Worm (Caenorhabditis elegans) whole organism, L2 larva: ENCODE data around the gene cgef-1.

Experiments
- C34F6.9 ChIP-seq: fragments of 150-350 bp; optimal IDR thresholded peaks from 2 replicates; lab custom pipeline; 2014; ENCODE audit warnings: missing biosample characterization, missing genetic modification characterization
- F13H6.1 ChIP-seq: sonication (generic microtip); optimal IDR thresholded peaks from 2 replicates; lab custom pipeline; 2016; ENCODE audit warnings: missing genetic modification characterization, missing compliant biosample characterization
- R02D3.7 ChIP-seq: fragments of 150-350 bp; optimal IDR thresholded peaks from 2 replicates; lab custom pipeline; 2014; ENCODE audit warnings: missing biosample characterization, missing genetic modification characterization
- Y55F3AM.14 ChIP-seq: fragments of 200-800 bp; sonication (Bioruptor generic); optimal IDR thresholded peaks from 2 replicates; lab custom pipeline; 2018; ENCODE audit warnings: mild to moderate bottlenecking, missing genetic modification characterization, missing compliant biosample characterization
- ZK546.5 ChIP-seq: sonication (generic microtip); optimal IDR thresholded peaks from 2 replicates; lab custom pipeline; 2017; ENCODE audit warnings: missing biosample characterization, missing genetic modification characterization
- alr-1 ChIP-seq: fragments of 150-350 bp; optimal IDR thresholded peaks from 2 replicates; lab custom pipeline; 2014; ENCODE audit warnings: missing biosample characterization, missing genetic modification characterization
- aly-2 ChIP-seq: fragments of 150-350 bp; optimal IDR thresholded peaks from 2 replicates; lab custom pipeline; 2014; ENCODE audit warnings: missing biosample characterization, missing genetic modification characterization
- ama-1 ChIP-seq: fragments of 150-350 bp; optimal IDR thresholded peaks from 2 replicates; lab custom pipeline; 2018; ENCODE audit warnings: inconsistent platforms
- blmp-1 ChIP-seq: sonication (generic microtip); optimal IDR thresholded peaks from 2 replicates; lab custom pipeline; 2017; ENCODE audit warnings: missing genetic modification characterization, mild to moderate bottlenecking, missing compliant biosample characterization, antibody characterized with exemption, moderate library complexity; ENCODE audit not compliant: insufficient read depth
- ceh-16 ChIP-seq: fragments of 150-350 bp; optimal IDR thresholded peaks from 2 replicates; lab custom pipeline; 2014; ENCODE audit warnings: missing biosample characterization, missing genetic modification characterization
- crh-2 ChIP-seq: sonication (generic microtip); optimal IDR thresholded peaks from 2 replicates; lab custom pipeline; 2017; ENCODE audit warnings: missing biosample characterization, missing genetic modification characterization
- dmd-4 ChIP-seq: sonication (generic microtip); optimal IDR thresholded peaks from 2 replicates; lab custom pipeline; 2017; ENCODE audit warnings: missing biosample characterization, missing genetic modification characterization
- egl-27 ChIP-seq: sonication (generic microtip); optimal IDR thresholded peaks from 3 replicates; lab custom pipeline; 2017; ENCODE audit warnings: missing biosample characterization, missing genetic modification reagents, missing genetic modification characterization
- elt-1 ChIP-seq: fragments of 150-350 bp; optimal IDR thresholded peaks from 2 replicates; lab custom pipeline; 2014; ENCODE audit warnings: missing biosample characterization, missing genetic modification characterization
- fos-1 ChIP-seq: fragments of 150-350 bp; optimal IDR thresholded peaks from 2 replicates; lab custom pipeline; 2014; ENCODE audit warnings: missing biosample characterization, missing genetic modification characterization
- gmeb-1 ChIP-seq: fragments of 150-350 bp; optimal IDR thresholded peaks from 2 replicates; lab custom pipeline; 2014; ENCODE audit warnings: missing biosample characterization, missing genetic modification characterization
- lin-11 ChIP-seq: fragments of 150-350 bp; sonication (generic microtip); optimal IDR thresholded peaks from 2 replicates; lab custom pipeline; 2014; ENCODE audit warnings: missing biosample characterization, missing genetic modification characterization, inconsistent platforms, mixed read lengths
- lin-13 ChIP-seq: fragments of 150-350 bp; optimal IDR thresholded peaks from 2 replicates; lab custom pipeline; 2014; ENCODE audit warnings: missing biosample characterization, missing genetic modification reagents, missing genetic modification characterization
- lsy-2 ChIP-seq, 2 experiments: fragments of 150-350 bp in 1 of 2; sonication (generic microtip) in 1 of 2; optimal IDR thresholded peaks; 2 replicates each; lab custom pipeline; 2014 to 2017; ENCODE audit warnings: missing biosample characterization in 2 of 2, missing genetic modification characterization in 2 of 2
- mab-5 ChIP-seq: fragments of 150-350 bp; optimal IDR thresholded peaks from 2 replicates; lab custom pipeline; 2014; ENCODE audit warnings: missing biosample characterization, missing genetic modification characterization
- mbf-1 ChIP-seq: sonication (generic microtip); optimal IDR thresholded peaks from 2 replicates; lab custom pipeline; 2017; ENCODE audit warnings: missing biosample characterization, missing genetic modification characterization
- mdl-1 ChIP-seq, 2 experiments: fragments of 150-350 bp in 1 of 2; sonication (generic microtip) in 1 of 2; optimal IDR thresholded peaks; 2 replicates each; lab custom pipeline; 2017; ENCODE audit warnings: missing biosample characterization in 2 of 2, missing genetic modification characterization in 2 of 2
- nhr-12 ChIP-seq: fragments of 150-350 bp; optimal IDR thresholded peaks from 2 replicates; lab custom pipeline; 2014; ENCODE audit warnings: missing biosample characterization, missing genetic modification characterization
- nhr-21 ChIP-seq: fragments of 150-350 bp; optimal IDR thresholded peaks from 2 replicates; lab custom pipeline; 2014; ENCODE audit warnings: missing biosample characterization, missing genetic modification characterization
- nhr-23 ChIP-seq: fragments of 150-350 bp; optimal IDR thresholded peaks from 2 replicates; lab custom pipeline; 2014; ENCODE audit warnings: missing biosample characterization, missing genetic modification reagents, missing genetic modification characterization
- nhr-6 ChIP-seq: fragments of 150-350 bp; optimal IDR thresholded peaks from 2 replicates; lab custom pipeline; 2014; ENCODE audit warnings: missing biosample characterization, missing genetic modification characterization
- nhr-77 ChIP-seq: fragments of 150-350 bp; optimal IDR thresholded peaks from 2 replicates; lab custom pipeline; 2014; ENCODE audit warnings: missing biosample characterization, missing genetic modification characterization
- peb-1 ChIP-seq: fragments of 150-350 bp; optimal IDR thresholded peaks from 2 replicates; lab custom pipeline; 2014; ENCODE audit warnings: missing biosample characterization, missing genetic modification characterization
- sem-4 ChIP-seq: fragments of 150-350 bp; optimal IDR thresholded peaks from 2 replicates; lab custom pipeline; 2014; ENCODE audit warnings: missing biosample characterization, missing genetic modification reagents, missing genetic modification characterization
- skn-1 ChIP-seq: sonication (generic microtip); optimal IDR thresholded peaks from 2 replicates; lab custom pipeline; 2017; ENCODE audit warnings: missing biosample characterization, missing genetic modification characterization
- sma-3 ChIP-seq: sonication (generic microtip); optimal IDR thresholded peaks from 2 replicates; lab custom pipeline; 2016; ENCODE audit warnings: missing genetic modification reagents, missing genetic modification characterization, missing compliant biosample characterization
- unc-39 ChIP-seq: fragments of 150-350 bp; optimal IDR thresholded peaks from 2 replicates; lab custom pipeline; 2014; ENCODE audit warnings: missing biosample characterization, missing genetic modification characterization
- unc-55 ChIP-seq: fragments of 150-350 bp; sonication (generic microtip); optimal IDR thresholded peaks from 3 replicates; lab custom pipeline; 2014; ENCODE audit warnings: missing biosample characterization, missing genetic modification reagents, missing genetic modification characterization
- unc-62 ChIP-seq: fragments of 150-350 bp; optimal IDR thresholded peaks from 2 replicates; lab custom pipeline; 2014; ENCODE audit warnings: missing biosample characterization, missing genetic modification reagents, missing genetic modification characterization
- zag-1 ChIP-seq: fragments of 150-350 bp; optimal IDR thresholded peaks from 2 replicates; lab custom pipeline; 2014; ENCODE audit warnings: missing biosample characterization, missing genetic modification characterization
- ztf-1 ChIP-seq: fragments of 200-800 bp; sonication (Bioruptor generic); conservative IDR thresholded peaks from 2 replicates; pipeline ENCODE4 v1.3.6; 2022; ENCODE audit warnings: missing genetic modification characterization, missing compliant biosample characterization
- ztf-11 ChIP-seq: sonication (generic microtip); optimal IDR thresholded peaks from 2 replicates; lab custom pipeline; 2017; ENCODE audit warnings: missing biosample characterization, missing genetic modification characterization
- ztf-4 ChIP-seq: fragments of 150-350 bp; optimal IDR thresholded peaks from 2 replicates; lab custom pipeline; 2014; ENCODE audit warnings: missing biosample characterization, missing genetic modification characterization

cgef-1 gene

ce11 chrX:2814097-2814720 is 42.4 kb downstream of the cgef-1 start, which contains the start of gene C14A11.6:
Gene C14A11.6, minus strand, starts transcription at chrX:2814147.
- TF ChIP-seq ztf-1: no peak
- TF ChIP-seq ztf-11 (tag; lab: Kevin White, UChicago): no peak
- peak; percentile 18 for TF ChIP-seq crh-2
- TF ChIP-seq lin-13 (GFP tag; lab: Kevin White, UChicago): no peak
- no peak for TF ChIP-seq ama-1
- no peak for TF ChIP-seq ztf-4 (tag; lab: Kevin White, UChicago)
- TF ChIP-seq unc-55: peak; percentile 81
- TF ChIP-seq lin-11: no peak
- TF ChIP-seq aly-2 (tag; lab: Kevin White, UChicago): no peak
- TF ChIP-seq elt-1 (tag; lab: Kevin White, UChicago): no peak
- no peak for TF ChIP-seq ZK546.5 (tag; lab: Kevin White, UChicago)
- TF ChIP-seq nhr-77 (tag; lab: Kevin White, UChicago): no peak
- no peak for TF ChIP-seq sem-4 (tag; lab: Kevin White, UChicago)
- no peak for TF ChIP-seq F13H6.1 (tag; lab: Kevin White, UChicago)
- no peak for TF ChIP-seq R02D3.7 (tag; lab: Kevin White, UChicago)
- no peak for TF ChIP-seq gmeb-1
- TF ChIP-seq unc-39 (tag; lab: Kevin White, UChicago): no peak
- TF ChIP-seq mbf-1 (tag; lab: Kevin White, UChicago): no peak
- no peak for TF ChIP-seq unc-62 (GFP tag; lab: Kevin White, UChicago)
- no peak for TF ChIP-seq fos-1 (tag; lab: Kevin White, UChicago)
- no peak for TF ChIP-seq nhr-21 (tag; lab: Kevin White, UChicago)
- TF ChIP-seq lsy-2 (tag; optimal IDR thresholded peaks at IDR 0.05; lab: Kevin White, UChicago): peak in 1 of 2 experiments; percentile 13
- no peak for TF ChIP-seq ceh-16
- TF ChIP-seq sma-3 (GFP tag; lab: Kevin White, UChicago): no peak
- TF ChIP-seq dmd-4 (tag; lab: Kevin White, UChicago): no peak
- no peak for TF ChIP-seq skn-1
- peak; percentile 39 for TF ChIP-seq C34F6.9
- no peak for TF ChIP-seq nhr-12
- no peak for TF ChIP-seq mab-5 (tag; lab: Kevin White, UChicago)

DNA sequence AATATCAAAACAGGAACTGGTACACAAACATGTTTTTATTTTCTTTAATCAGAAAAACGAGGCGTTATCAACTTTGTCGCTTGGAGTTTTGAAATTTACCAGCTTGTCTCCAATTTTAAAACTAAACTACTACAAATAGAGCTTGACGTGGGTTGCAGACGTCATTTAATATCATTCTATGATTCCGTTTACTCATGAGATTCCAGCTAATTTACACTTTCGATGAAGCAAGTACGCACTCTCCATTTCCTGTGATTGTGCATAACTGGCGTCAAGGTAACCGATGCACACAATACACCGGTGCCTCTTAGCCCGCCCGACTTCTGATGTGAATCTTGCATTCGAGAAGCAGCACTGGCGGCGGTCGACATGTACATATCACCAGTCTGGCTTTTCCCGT is 47.1 kb downstream of the cgef-1 start:
- TF ChIP-seq mdl-1 (tag; optimal IDR thresholded peaks at IDR 0.05; lab: Kevin White, UChicago) (no peak), nhr-21 (tag; lab: Kevin White, UChicago) (peak; percentile 5), blmp-1 (tag; lab: Kevin White, UChicago) (no peak), zag-1 (tag; lab: Kevin White, UChicago) (no peak)

DNA sequence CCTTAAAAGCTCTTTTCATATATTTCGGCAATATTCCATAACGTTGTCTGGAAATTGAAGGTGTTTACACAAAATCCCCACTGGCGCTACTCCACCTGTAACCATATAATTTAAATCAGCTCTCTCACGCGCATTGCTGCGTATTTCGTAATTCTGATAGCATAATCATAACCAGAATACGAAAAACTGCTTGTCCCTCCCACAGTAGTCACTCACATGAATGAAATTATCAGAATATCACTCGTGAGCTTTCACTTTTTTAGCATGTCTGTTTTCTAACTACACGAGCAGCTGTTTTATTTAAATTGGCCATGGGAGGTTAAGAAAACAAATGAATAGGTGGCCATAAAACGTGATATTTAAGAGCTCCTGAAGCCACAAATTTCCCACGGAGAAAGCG is 47.9 kb downstream of the cgef-1 start:
- TF ChIP-seq ztf-11 (tag; lab: Kevin White, UChicago) (no peak), C34F6.9 (peak; percentile 27), nhr-6 (peak; percentile 10), lin-11 (peak; percentile 20), alr-1 (tag; lab: Kevin White, UChicago) (no peak), ama-1 (no peak), lsy-2 (tag; optimal IDR thresholded peaks at IDR 0.05; lab: Kevin White, UChicago) (peak in 1 of 2 experiments; percentile 26)

DNA sequence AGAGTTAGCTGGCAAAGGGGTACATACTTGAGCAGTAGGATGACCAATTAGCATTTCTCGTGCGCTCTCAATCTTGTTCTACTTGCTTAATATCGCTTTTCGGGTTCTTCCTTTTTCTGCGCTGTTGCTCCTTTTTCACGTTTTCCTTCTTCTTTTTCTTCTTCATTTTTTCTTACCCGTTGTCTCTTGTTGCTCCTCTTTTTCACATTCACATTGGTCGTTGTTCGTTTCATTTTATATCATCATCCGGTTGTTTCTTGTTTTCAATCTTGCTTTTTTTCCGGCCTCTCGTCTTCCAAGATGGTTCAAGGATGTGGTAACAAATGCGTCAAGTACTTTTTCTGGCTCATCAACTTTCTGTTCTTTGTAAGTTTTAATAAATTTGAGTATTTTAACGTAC is 48.3 kb downstream of the cgef-1 start, which contains the start of gene tsp-6:
tsp-6 (plus strand) TSS at position 301 of the 400 bp plus-strand sequence.
- TF ChIP-seq peb-1 (tag; lab: Kevin White, UChicago) (no peak), egl-27 (tag; lab: Kevin White, UChicago) (no peak), gmeb-1 (no peak), aly-2 (tag; lab: Kevin White, UChicago) (no peak), ztf-4 (tag; lab: Kevin White, UChicago) (no peak), nhr-21 (tag; lab: Kevin White, UChicago) (no peak), dmd-4 (tag; lab: Kevin White, UChicago) (no peak), F13H6.1 (tag; lab: Kevin White, UChicago) (no peak), mbf-1 (tag; lab: Kevin White, UChicago) (no peak), blmp-1 (tag; lab: Kevin White, UChicago) (no peak), sma-3 (GFP tag; lab: Kevin White, UChicago) (no peak), mdl-1 (tag; optimal IDR thresholded peaks at IDR 0.05; lab: Kevin White, UChicago) (no peak), ztf-1 (no peak), Y55F3AM.14 (GFP tag; lab: Kevin White, UChicago) (no peak), elt-1 (tag; lab: Kevin White, UChicago) (no peak), alr-1 (tag; lab: Kevin White, UChicago) (no peak), nhr-6 (no peak), crh-2 (no peak), R02D3.7 (tag; lab: Kevin White, UChicago) (no peak), nhr-23 (tag; lab: Kevin White, UChicago) (no peak)
